Worm (Caenorhabditis elegans): ENCODE measurements around the gene fbxb-61.
"Not testable (repeated sequence)": the region's sequence is repeated elsewhere in the genome, so short reads cannot be mapped to it uniquely, and the experiment has no call there.

fbxb-61 gene

DNA sequence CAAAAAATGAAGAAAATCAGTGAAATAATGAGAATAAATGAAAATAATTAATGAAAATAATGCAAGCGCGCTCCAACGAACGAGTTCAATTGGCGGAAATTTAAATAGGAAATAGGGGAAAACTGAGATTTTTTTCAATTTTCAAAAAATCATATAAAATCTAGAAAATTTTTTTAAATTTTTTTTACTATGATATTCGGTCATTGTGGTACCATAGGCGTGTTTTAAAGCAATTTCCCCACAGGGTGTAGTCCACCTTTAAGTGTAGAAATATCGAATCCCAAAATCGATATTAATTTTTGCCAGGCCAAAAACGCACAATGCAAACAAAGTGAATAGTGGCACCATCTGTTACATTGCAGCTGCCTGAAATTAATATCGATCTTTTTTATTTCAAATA lies 39.8 kb upstream of the fbxb-61 start, which contains the start of gene F21D9.1:
Gene F21D9.1, plus strand, starts transcription at position 301 of the 400 bp plus-strand sequence.
- TF ChIP-seq snpc-4 (tag; optimal IDR thresholded peaks at IDR 0.05); sea-2 (GFP tag; optimal IDR thresholded peaks at IDR 0.05); ama-1 (optimal IDR thresholded peaks at IDR 0.05): not testable (repeated sequence)

- TF ChIP-seq ztf-11 (tag; optimal IDR thresholded peaks at IDR 0.05) = no peak
- no peak for TF ChIP-seq nfya-1 (tag; optimal IDR thresholded peaks at IDR 0.05; ENCODE audit: insufficient read depth)
- no peak for TF ChIP-seq ceh-9 (tag; optimal IDR thresholded peaks at IDR 0.05)
- no peak for TF ChIP-seq ceh-28 (tag; optimal IDR thresholded peaks at IDR 0.05)
- TF ChIP-seq egl-5 (tag; optimal IDR thresholded peaks at IDR 0.05) = no peak
- TF ChIP-seq ztf-4 (tag; optimal IDR thresholded peaks at IDR 0.05) = no peak
- TF ChIP-seq fkh-10 (GFP tag; optimal IDR thresholded peaks at IDR 0.05) = no peak
- no peak for TF ChIP-seq tbx-2 (tag; optimal IDR thresholded peaks at IDR 0.05)
- TF ChIP-seq ZK546.5 (tag; optimal IDR thresholded peaks at IDR 0.05) = no peak
- no peak for TF ChIP-seq pha-4 (tag; optimal IDR thresholded peaks at IDR 0.05)
- TF ChIP-seq fkh-2 (tag; optimal IDR thresholded peaks at IDR 0.05) = no peak
- no peak for TF ChIP-seq skn-1 (tag; optimal IDR thresholded peaks at IDR 0.05)
- no peak for TF ChIP-seq jun-1 (tag; optimal IDR thresholded peaks at IDR 0.05)
- no peak for TF ChIP-seq nhr-77 (tag; optimal IDR thresholded peaks at IDR 0.05)
- TF ChIP-seq eor-1 (tag; optimal IDR thresholded peaks at IDR 0.05) = no peak
- no peak for TF ChIP-seq daf-12 (tag; optimal IDR thresholded peaks at IDR 0.05)
- no peak for TF ChIP-seq fos-1 (tag; optimal IDR thresholded peaks at IDR 0.05)
- no peak for TF ChIP-seq nhr-67 (tag; optimal IDR thresholded peaks at IDR 0.05)
Observed at ce11 chrV:19276354-19276753, 27.6 kb upstream of the fbxb-61 start.

- TF ChIP-seq elt-2 (tag; optimal IDR thresholded peaks at IDR 0.05) (no peak), lin-39 (tag; optimal IDR thresholded peaks at IDR 0.05) (no peak), mdl-1 (tag; optimal IDR thresholded peaks at IDR 0.05) (no peak), ama-1 (optimal IDR thresholded peaks at IDR 0.05) (no peak), ceh-28 (tag; optimal IDR thresholded peaks at IDR 0.05) (no peak), nhr-237 (tag; optimal IDR thresholded peaks at IDR 0.05) (no peak), daf-12 (tag; optimal IDR thresholded peaks at IDR 0.05) (no peak), nhr-25 (tag; optimal IDR thresholded peaks at IDR 0.05) (no peak), lsy-12 (tag; optimal IDR thresholded peaks at IDR 0.05) (no peak), hmg-11 (tag; optimal IDR thresholded peaks at IDR 0.05) (no peak), zag-1 (tag; optimal IDR thresholded peaks at IDR 0.05) (no peak), pha-4 (tag; optimal IDR thresholded peaks at IDR 0.05) (no peak), nhr-12 (tag; optimal IDR thresholded peaks at IDR 0.05) (no peak), nhr-43 (tag; optimal IDR thresholded peaks at IDR 0.05; ENCODE audit: poor library complexity, severe bottlenecking) (no peak), sea-2 (GFP tag; optimal IDR thresholded peaks at IDR 0.05) (no peak), snpc-4 (tag; optimal IDR thresholded peaks at IDR 0.05) (no peak), nhr-11 (tag; optimal IDR thresholded peaks at IDR 0.05) (no peak)
Observed at ce11 chrV:19278488-19278887, 25.4 kb upstream of the fbxb-61 start.

ce11 chrV:19279888-19280287 lies 24.0 kb upstream of the fbxb-61 start, which contains the start of gene F21D9.8:
F21D9.8 (minus strand) TSS chrV:19279988.
- no peak for TF ChIP-seq ZK546.5 (tag; optimal IDR thresholded peaks at IDR 0.05)
- no peak for TF ChIP-seq egl-27 (tag; optimal IDR thresholded peaks at IDR 0.05)
- TF ChIP-seq fos-1 (tag; optimal IDR thresholded peaks at IDR 0.05) = no peak
- TF ChIP-seq fkh-2 (tag; optimal IDR thresholded peaks at IDR 0.05) = no peak
- TF ChIP-seq nfya-1 (tag; optimal IDR thresholded peaks at IDR 0.05; ENCODE audit: insufficient read depth) = no peak
- no peak for TF ChIP-seq nhr-25 (tag; optimal IDR thresholded peaks at IDR 0.05)
- TF ChIP-seq ztf-4 (tag; optimal IDR thresholded peaks at IDR 0.05) = no peak
- no peak for TF ChIP-seq ceh-28 (tag; optimal IDR thresholded peaks at IDR 0.05)
- TF ChIP-seq pha-4 (tag; optimal IDR thresholded peaks at IDR 0.05) = no peak
- no peak for TF ChIP-seq snpc-4 (tag; optimal IDR thresholded peaks at IDR 0.05)
- no peak for TF ChIP-seq egl-5 (tag; optimal IDR thresholded peaks at IDR 0.05)
- no peak for TF ChIP-seq nhr-12 (tag; optimal IDR thresholded peaks at IDR 0.05)
- TF ChIP-seq mml-1 (tag; optimal IDR thresholded peaks at IDR 0.05) = no peak
- TF ChIP-seq nhr-43 (tag; optimal IDR thresholded peaks at IDR 0.05; ENCODE audit: poor library complexity, severe bottlenecking) = no peak
- TF ChIP-seq elt-1 (tag; optimal IDR thresholded peaks at IDR 0.05) = no peak
- no peak for TF ChIP-seq lsy-12 (tag; optimal IDR thresholded peaks at IDR 0.05)
- TF ChIP-seq elt-3 (tag; optimal IDR thresholded peaks at IDR 0.05) = no peak

Measured in whole organism, L3 larva.